Worm (Caenorhabditis elegans) whole organism, dauer: ENCODE measurements around the gene K01A6.8.

Source experiments
- unc-62 ChIP-seq: sonication (generic microtip); optimal IDR thresholded peaks from 2 replicates; lab custom pipeline; 2017; ENCODE audit warnings: missing biosample characterization, missing genetic modification reagents, missing genetic modification characterization

K01A6.8 gene

DNA sequence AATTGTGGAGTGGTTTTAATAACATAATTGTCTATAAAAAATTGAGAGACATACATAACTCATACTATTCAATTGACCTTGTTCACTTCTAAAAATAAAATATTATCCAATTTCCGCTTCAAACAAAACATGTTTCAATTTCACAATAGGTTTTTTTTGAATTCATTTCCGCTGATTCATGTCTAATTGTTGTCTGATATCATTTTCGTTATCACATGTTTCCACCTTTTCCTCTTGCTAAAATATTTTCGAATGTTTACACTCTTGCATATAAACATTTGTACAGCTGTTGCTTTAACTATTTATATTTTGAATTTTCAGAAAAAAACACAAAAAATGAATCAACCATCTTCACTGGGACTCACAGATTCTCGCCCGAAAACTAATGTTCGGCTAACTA is 8.2 kb upstream of the K01A6.8 start, which contains the start of gene gem-4:
TSS of gene gem-4 (plus strand) at position 301 of the 400 bp plus-strand sequence.
- TF ChIP-seq unc-62: no peak

DNA sequence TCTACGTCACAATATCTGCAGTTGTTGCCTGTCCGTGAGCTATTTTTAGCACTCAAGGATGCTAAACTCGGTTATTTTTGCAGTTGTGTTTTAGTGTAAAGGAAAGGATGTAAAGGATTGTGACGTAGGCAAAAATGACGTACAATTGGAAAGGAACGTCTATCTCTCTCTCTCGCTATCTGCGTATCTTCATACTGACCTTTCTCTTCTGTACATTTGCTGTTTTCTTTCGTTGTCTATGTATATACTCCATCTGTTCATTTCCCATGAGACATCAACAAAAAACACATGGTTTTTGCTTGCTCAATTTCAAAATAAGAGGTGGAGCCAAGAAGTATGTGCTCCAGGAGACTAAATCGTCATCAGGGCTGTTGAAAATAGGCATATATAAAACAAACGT is 7.1 kb upstream of the K01A6.8 start:
- TF ChIP-seq unc-62: no peak

DNA sequence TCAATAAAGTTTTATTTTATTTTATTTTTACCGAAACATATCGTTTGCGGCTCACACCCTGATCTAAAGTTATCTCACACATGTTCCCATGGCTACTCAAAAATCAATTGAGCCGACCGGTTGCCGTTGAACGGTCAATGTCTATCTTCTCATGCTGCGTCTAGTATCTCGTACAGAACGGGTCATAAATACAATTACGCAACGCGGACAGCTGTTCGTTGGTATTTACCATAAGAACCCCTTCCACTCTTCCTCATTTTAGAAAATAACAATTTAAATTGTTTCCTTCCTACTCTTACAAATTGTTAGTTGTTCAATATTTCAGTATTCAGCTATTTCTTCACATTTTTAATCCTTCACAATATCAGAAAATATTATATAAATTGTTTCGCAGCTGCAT is 6.6 kb upstream of the K01A6.8 start:
- TF ChIP-seq unc-62: no peak

DNA sequence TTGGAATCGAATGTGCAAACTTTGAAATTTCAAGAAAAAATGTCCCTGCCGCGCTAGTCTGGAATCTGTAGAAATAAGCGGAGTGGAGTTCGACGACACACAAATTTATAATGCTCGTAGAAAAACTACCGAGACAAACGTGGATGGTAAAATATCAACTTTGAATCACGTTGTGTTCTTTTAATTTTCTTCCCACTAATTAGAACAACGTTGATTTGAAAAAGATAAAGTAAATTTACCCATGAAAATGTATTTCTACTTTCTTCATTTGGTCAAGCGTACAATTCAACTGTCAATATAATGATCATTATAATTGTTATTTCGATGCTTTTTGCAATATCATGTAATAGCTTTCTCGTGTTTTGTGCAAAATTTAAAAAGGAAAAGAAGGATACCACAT is 5.2 kb upstream of the K01A6.8 start, which contains the start of gene K01A6.5:
TSS of gene K01A6.5 (plus strand) at position 301 of the 400 bp plus-strand sequence.
- no peak for TF ChIP-seq unc-62

DNA sequence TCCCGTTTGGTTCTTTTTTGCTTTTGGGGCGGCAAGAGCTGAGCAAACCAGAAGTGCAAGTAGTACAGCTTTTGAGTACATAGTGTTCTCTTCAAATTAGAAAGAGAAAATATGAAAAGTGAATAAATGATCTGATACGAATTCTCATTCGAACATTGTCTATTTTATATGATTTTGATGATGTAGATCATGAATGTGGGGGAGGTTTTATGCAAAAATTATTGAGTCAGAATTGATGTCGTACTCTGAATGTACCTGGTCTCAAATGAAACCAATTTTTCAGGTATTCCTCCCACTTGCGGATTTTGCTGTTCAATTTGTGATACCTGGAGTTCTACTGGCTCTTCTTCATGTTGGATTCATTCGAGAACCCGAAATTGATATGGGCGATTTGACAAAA is 3.0 kb upstream of the K01A6.8 start, which contains the start of gene K01A6.4:
TSS of gene K01A6.4 (minus strand) at position 101 of the 400 bp plus-strand sequence.
- no peak for TF ChIP-seq unc-62

DNA sequence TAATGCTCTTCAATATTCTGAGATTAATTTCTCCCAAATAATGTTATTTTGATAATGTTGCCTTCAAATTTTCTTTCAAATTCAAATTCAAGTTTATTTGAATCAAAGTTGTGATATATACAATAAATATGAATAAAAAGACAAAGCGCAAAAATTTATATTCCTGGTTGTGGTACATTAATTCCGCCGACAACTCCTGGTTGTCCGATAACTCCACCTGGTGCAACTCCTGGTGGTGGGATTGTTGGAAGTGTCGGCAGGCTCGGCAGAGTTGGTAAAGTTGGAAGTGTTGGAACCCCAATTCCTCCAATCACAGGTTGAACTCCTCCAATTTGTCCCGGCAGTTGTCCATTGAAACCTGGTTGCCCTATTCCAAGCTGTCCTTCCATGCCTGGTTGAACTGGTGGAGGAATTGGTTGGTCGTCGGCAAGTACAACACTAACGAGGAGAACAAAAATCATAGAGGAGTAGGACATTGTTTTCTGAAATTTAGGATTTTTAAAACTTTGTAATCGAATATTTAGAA is 986 bp upstream of the K01A6.8 start, which contains the start of gene K01A6.7:
TSS of gene K01A6.7 (minus strand) at position 476 of the 526 bp plus-strand sequence.
- no peak for TF ChIP-seq unc-62

DNA sequence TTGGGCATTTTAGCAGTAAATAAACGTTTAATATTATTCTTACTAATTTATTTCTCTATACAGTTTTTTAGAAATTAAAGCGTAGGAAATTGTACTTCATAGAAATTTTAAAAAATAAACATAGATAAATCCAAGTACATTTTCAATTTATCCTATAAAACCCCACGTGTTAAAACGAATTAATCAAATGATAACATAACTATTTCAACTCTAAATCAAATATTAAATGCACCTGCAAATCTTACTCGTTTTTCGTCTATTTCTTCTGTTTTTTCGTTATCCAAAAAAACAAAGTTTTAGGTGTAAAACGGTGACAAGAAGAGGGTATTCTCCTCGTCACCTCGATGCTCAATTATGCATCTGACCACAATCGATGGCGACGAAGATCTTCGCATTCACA is 2.1 kb downstream of the K01A6.8 start, which contains the start of gene K01A6.6:
TSS of gene K01A6.6 (plus strand) at position 301 of the 400 bp plus-strand sequence.
- TF ChIP-seq unc-62: no peak

DNA sequence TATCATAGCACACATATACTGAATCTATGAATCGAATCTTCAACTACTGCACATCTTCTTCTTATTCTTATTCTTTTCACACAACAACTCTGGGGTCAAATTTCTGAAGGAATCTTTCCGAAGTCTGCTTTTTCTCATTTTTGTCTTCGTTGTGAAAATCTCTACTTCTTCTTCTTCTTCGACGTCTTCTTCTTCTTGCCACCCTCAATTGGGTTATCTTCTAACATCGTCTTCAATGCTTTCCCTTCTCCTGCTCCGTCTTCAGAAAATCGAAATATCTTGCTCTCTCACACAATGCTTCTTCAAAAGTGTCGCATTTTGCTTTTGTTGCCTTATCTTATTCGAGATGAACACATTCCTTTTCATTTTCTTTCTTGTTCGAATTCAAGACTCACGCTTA is 13.9 kb downstream of the K01A6.8 start:
- no peak for TF ChIP-seq unc-62

DNA sequence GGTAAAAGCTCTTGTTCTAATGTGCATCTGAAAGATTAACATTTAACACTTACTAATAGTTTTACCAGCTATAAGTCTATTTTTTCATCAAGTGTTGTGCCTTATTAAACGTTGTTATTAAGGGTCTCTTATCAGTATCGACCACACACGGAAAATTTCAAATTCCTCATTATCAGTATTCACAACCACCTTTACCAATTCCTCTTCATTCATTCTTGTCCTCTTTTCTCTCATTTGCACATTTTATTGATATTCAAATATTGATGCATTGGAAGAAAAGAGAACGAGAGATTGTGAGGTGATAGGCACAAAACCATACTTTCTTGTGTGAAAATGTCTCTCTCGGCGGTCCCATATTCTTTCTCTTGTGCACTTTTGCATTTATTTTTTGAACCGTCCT is 15.3 kb downstream of the K01A6.8 start:
- no peak for TF ChIP-seq unc-62

DNA sequence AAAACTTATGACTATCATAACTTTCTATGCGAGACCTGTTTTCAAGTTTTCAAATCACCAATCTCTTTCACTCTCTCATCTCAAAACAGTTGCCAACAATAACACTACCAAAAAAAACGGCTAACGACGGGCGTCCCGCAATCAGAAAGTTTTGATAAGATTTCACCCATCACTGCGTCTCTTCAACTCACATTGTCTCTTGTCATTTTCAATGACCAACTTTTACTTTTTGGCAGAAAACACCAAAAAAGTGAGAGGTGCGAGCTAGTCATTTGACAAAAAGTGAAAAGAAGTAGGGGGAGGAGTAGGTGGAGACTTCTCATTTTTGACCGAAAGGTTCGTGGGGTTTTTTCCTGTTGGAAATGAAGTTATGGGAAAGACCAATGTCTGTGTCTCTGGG is 18.5 kb downstream of the K01A6.8 start:
- TF ChIP-seq unc-62: no peak

DNA sequence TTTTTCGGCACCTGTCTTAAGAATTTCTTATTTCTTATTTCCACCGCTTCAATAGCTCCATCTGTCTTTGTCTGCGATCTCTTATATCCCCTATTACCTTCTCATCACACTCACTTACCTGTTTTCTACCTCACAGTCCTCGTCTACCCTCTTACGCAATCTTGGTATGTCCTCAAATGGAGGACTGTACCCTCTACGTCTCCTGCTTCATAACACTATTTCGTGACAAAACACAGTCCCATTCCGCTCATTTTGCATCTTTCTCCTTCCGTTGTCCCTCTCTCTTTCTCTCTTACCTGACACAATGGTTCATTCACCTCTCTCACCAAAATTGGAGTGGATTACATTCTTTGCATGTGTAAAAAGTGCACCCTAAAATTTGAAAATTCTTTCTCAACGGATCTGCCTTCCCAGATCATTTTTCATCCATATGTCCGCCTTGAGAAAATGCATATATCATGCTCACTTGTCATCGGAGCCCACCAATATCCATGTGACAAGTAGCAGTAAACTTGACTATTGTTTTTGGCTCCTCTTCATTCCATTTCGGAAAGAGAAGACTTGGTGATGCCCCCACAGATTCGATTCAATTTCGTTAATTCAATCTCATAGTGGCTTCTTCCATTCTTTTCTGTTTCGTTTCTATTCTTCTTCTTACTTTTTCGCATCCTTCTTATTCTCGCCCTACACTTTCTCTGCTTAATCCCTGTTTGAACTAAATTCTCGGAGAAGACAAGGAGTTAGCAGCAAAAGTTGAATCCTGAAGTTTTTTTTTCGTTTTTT is 19.9 kb downstream of the K01A6.8 start:
- no peak for TF ChIP-seq unc-62

DNA sequence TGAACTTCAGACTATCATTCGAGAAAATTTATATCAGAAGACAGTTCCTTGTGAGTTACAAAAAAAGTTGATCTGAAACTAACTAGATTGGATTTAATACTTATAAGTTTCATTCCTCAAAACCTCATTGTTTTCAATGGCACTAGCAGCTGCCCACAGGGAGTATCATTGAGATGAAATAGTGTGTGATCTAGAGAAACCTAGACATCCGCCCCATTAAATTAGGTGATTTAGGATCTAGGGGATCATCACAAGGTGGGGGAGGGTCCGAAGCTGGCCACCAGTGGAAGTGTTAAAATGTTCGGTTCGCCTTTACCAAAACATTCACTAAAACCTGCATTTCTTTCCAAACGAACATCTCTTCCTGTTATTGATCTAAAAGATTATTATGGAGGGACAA is 20.8 kb downstream of the K01A6.8 start:
- TF ChIP-seq unc-62: no peak

DNA sequence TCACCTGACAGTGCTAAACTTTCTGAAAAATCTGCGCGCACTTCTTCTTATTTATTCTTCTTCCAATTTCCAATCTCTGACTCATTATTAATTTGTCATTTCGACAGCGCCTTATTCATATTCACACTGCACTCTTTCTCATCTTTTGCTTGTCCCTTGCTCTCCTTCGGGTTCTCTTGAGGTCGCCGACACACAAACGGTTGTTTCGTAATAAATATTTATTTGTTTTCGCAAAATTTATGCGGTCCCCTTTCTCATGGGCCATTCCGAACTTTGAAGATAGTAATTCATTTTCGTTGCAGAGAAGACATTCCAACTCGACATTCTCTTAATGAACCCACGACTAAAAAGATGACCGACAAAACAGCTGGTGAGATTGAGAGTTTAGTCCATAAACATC is 22.4 kb downstream of the K01A6.8 start, which contains the start of gene magi-1:
TSS of gene magi-1 (plus strand) at position 301 of the 400 bp plus-strand sequence.
- TF ChIP-seq unc-62: no peak

DNA sequence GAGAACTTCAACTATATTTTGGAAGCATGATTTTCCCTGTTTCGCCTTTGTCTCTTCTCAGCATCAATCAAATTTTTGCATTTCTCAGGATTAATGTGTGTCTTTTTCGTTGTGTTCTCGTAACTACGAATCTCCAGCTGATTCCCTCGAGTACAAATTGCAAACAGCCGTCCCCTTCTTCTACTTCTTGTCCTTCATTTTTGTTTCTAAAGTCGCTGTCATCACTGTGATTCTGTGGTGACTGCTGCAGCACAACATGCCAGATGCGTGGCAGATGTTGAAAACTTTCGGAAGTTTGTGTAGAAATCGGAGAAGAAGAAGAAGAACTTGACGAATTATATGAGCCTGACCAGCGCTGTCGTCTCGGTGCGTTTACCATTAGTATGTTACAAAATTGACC is 23.9 kb downstream of the K01A6.8 start:
- TF ChIP-seq unc-62: no peak

DNA sequence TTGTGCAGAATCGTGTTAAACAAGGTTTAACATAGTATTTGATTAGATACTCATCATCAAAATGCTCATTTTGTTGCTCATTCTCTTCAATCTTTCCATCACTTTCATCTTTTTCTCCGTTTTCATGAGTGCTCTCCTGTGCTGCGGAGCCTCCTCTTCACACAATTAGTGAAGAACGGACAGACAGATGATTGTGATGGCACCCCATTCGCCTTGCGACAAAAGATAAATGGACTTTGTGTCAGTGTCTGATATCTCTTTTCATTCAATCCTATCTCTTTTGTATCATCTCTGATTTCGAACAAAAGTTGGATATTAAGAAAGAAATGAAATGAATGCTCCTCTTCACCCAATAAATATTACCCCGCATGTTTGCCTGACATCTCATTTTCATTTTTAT is 26.8 kb downstream of the K01A6.8 start:
- no peak for TF ChIP-seq unc-62

DNA sequence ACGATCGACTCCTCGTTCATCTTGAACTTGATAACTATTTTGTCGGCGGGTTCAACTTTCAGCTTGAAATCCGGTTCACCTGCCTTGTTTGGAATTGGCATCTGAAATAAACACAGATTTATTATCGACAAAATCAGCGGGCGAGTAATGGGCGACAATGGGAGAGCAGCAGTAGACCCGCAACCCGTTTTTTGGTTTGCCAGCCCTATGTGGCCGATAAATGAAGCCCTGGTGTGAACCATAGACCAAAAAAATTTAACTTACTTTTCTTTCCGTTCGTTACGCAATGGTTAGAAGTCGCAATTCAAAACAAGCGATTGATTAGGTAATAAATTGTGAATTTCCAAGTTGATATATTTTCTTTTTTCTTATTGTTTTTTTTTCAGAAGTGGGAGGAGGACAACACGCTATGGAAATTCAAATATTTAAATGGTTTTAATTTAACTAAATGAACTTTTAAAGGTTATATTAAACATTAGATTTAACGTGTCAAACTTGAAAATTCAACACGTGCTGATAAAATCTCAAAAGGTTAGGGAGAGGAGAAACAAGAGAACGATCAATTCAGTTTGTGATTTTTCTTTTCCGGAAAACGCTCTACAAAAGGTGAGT is 33.4 kb downstream of the K01A6.8 start, which contains the start of the genes T22B3.3 and alg-3:
TSS of gene T22B3.3 (minus strand) at position 101 of the 612 bp plus-strand sequence.
TSS of gene alg-3 (plus strand) at position 562 of the 612 bp plus-strand sequence.
- TF ChIP-seq unc-62: no peak

DNA sequence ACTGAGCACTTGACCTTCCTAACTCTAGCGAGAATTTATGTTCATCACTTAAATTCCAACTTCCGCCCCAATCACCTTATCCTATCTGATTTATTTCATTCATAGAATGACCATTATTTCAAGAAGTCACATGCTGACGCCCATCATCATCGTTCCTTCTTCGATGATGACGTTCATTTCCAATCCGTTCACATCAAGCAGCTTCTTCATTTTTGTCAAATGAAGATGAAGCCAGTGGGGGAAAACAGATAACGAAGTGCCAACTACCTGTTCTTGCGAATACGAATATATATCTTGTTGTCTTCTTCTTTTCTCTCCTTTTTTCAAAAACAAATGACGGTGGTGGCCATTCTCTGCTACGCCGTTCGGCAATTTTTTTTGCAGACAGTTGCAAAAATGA is 35.3 kb downstream of the K01A6.8 start:
- TF ChIP-seq unc-62: no peak
